Worm (Caenorhabditis elegans): ENCODE results near the gene K07F5.22.

Gene K07F5.22

DNA sequence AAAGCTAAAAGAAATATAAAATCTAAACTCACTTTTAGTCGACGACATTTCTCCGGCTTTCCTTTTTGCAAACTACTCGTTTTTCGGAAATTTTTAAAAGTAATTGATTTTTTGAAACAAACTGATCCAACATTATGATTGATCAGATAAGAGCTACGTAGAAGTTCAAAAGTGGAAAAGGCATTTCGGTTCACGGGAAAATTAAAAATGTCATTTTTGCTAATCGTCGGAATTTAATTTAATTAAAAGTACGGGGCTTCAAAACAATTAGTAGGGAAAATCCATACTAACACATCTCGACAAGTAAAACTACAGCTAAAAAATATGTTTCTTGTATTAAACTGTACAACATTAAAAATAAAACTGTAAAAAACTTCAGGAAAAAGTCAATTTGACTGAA is 15.3 kb upstream of the K07F5.22 start, which contains the start of gene K07F5.8 (continued):
- TF ChIP-seq hlh-11 (tag; optimal IDR thresholded peaks at IDR 0.05) = no peak
- TF ChIP-seq lin-38 (GFP tag; IDR thresholded peaks at IDR 0.05) = no peak
- TF ChIP-seq snpc-1.2 (GFP tag; IDR thresholded peaks at IDR 0.05) = no peak

- no peak for TF ChIP-seq lin-1 (GFP tag; IDR thresholded peaks at IDR 0.05)
- no peak for TF ChIP-seq ztf-11 (tag; optimal IDR thresholded peaks at IDR 0.05)
- no peak for TF ChIP-seq D1046.2 (GFP tag; IDR thresholded peaks at IDR 0.05)
- TF ChIP-seq hif-1 (tag; optimal IDR thresholded peaks at IDR 0.05) = no peak
- no peak for TF ChIP-seq ceh-20 (GFP tag; IDR thresholded peaks at IDR 0.05)
- TF ChIP-seq mdt-29 (GFP tag; IDR thresholded peaks at IDR 0.05) = no peak
- TF ChIP-seq Y105C5A.15 (GFP tag; IDR thresholded peaks at IDR 0.05) = no peak
These were observed 13.9 kb upstream of the K07F5.22 start, which contains the start of gene ssp-10 for ce11 chrIV:9850931-9851330. Gene ssp-10 (minus strand): TSS chrIV:9851031.

DNA sequence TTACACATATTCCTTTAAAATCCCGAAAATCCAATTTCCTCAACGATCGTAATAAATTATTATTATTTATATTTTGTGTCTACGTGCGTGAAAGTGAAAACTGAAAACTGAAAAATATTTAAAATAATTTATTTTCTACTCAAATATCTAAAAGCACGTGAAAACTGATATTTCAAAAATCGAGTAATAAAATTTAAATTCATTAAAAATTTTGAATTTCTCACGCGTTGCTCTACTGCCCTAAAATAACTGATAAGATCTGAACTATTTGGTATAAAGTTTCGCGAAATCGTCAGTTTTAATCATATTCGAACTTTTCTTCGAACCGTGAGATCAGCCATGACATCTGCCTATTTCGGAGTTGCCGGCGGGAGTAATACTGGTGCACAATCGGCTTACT is 12.6 kb upstream of the K07F5.22 start, which contains the start of gene ssq-1:
ssq-1 (plus strand) TSS at position 301 of the 400 bp plus-strand sequence.
- no peak for TF ChIP-seq dmd-6 (GFP tag; IDR thresholded peaks at IDR 0.05)
- no peak for TF ChIP-seq nhr-76 (tag; optimal IDR thresholded peaks at IDR 0.05)
- no peak for TF ChIP-seq mes-2 (tag; optimal IDR thresholded peaks at IDR 0.05; ENCODE audit: poor library complexity, severe bottlenecking)
- no peak for TF ChIP-seq Y105C5A.15 (GFP tag; IDR thresholded peaks at IDR 0.05)
- TF ChIP-seq D1046.2 (GFP tag; IDR thresholded peaks at IDR 0.05) = no peak
- no peak for TF ChIP-seq nhr-77 (tag; optimal IDR thresholded peaks at IDR 0.05)
- TF ChIP-seq vab-7 (GFP tag; IDR thresholded peaks at IDR 0.05) = no peak
- TF ChIP-seq lir-3 (tag; optimal IDR thresholded peaks at IDR 0.05) = no peak

DNA sequence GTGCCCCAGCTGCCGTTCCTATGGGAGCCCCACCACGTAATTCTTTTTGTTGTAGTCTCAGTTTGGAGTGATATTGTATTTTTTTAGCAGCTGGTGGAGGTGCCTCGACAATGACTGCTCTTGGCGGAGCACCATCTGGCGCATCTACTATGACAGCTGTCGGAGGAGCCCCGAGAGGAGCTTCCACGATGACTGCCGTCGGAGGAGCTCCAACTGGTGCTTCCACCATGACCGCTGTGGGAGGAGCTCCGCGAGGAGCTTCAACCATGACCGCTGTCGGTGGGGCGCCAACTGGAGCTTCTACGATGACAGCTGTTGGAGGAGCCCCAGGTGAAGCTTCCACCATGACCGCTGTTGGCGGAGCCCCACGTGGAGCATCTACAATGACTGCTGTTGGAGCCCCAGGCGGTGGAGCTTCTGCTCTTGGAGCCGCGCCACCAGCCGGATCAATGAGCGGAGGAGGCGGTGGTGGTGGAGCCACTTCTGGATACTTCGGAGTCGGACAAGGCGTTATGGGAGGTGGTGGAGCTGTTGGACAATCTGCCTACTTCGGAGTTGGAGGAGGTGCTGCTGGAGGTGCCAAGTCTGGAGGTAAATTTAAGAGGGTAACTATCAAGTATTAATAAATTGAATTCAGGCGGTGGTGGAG is 11.9 kb upstream of the K07F5.22 start:
- TF ChIP-seq rbr-2 (tag; optimal IDR thresholded peaks at IDR 0.05) (no peak), ctbp-1 (GFP tag; IDR thresholded peaks at IDR 0.05) (no peak), R02D3.7 (tag; optimal IDR thresholded peaks at IDR 0.05) (no peak), nhr-77 (tag; optimal IDR thresholded peaks at IDR 0.05) (no peak), T26A8.4 (GFP tag; IDR thresholded peaks at IDR 0.05) (no peak), vab-7 (GFP tag; IDR thresholded peaks at IDR 0.05) (no peak), set-16 (GFP tag; IDR thresholded peaks at IDR 0.05) (peak; percentile 93)

ce11 chrIV:9854952-9855351 is 9.9 kb upstream of the K07F5.22 start:
- TF ChIP-seq spr-3 (GFP tag; optimal IDR thresholded peaks at IDR 0.05) = no peak
- TF ChIP-seq daf-19 (GFP tag; conservative IDR thresholded peaks at IDR 0.05) = no peak
- no peak for TF ChIP-seq zag-1 (tag; optimal IDR thresholded peaks at IDR 0.05)
- TF ChIP-seq dmd-6 (GFP tag; IDR thresholded peaks at IDR 0.05) = peak; percentile 30; the same call in 1 of the 2 replicates
- peak; percentile 13 for TF ChIP-seq dve-1 (tag; optimal IDR thresholded peaks at IDR 0.05; ENCODE audit: insufficient read depth)
- no peak for TF ChIP-seq nhr-28 (tag; optimal IDR thresholded peaks at IDR 0.05)
- TF ChIP-seq pqm-1 (tag; optimal IDR thresholded peaks at IDR 0.05) = peak; percentile 47
- no peak for TF ChIP-seq nhr-76 (tag; optimal IDR thresholded peaks at IDR 0.05)

- TF ChIP-seq unc-62 (GFP tag; optimal IDR thresholded peaks at IDR 0.05 in 1 of 2) = no peak
- TF ChIP-seq unc-62 (tag; optimal IDR thresholded peaks at IDR 0.05) = no peak
- no peak for TF ChIP-seq ceh-44 (GFP tag; IDR thresholded peaks at IDR 0.05)
- TF ChIP-seq tra-1 (GFP tag; IDR thresholded peaks at IDR 0.05) = no peak
- TF ChIP-seq F37D6.2 (tag; optimal IDR thresholded peaks at IDR 0.05) = no peak
- no peak for TF ChIP-seq jun-1 (tag; optimal IDR thresholded peaks at IDR 0.05)
These were observed 9.2 kb upstream of the K07F5.22 start, which contains the start of gene K07F5.12 for ce11 chrIV:9855712-9856111. Gene K07F5.12 (plus strand): TSS chrIV:9856012.

Data from whole organism, L4 larva.